Worm (Caenorhabditis elegans): ENCODE data around the gene K03B4.6.

The K03B4.6 gene

DNA sequence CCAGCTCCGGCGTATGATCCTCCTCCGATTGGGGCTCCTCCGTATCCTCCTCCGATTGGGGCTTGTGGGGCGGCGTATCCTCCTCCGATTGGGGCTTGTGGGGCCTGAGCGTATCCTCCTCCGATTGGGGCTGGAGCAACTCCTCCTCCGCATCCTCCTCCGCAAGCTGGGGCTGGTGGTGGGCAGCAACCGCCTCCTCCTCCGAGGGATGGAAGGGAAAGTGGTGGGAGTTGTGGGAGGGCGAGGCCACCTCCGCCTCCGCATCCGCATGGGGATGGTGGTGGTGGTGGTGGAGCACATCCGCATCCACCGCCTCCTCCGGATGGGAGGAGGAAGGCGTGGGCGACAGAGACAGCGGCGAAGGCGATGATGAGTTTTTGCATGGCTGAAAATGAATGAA, 28.1 kb downstream of the K03B4.6 start, which contains the start of gene F41F3.3:
Gene F41F3.3, minus strand, starts transcription at position 383 of the 400 bp plus-strand sequence.
- TF ChIP-seq unc-62 (GFP tag; optimal IDR thresholded peaks at IDR 0.05) = no peak

ce11 chrV:4647279-4647819, 28.6 kb downstream of the K03B4.6 start:
- TF ChIP-seq unc-62 (GFP tag; optimal IDR thresholded peaks at IDR 0.05) = no peak

ce11 chrV:4642691-4643090, 33.3 kb downstream of the K03B4.6 start, which contains the start of gene soc-1:
Gene soc-1 (plus strand): TSS chrV:4642952.
- TF ChIP-seq unc-62 (GFP tag; optimal IDR thresholded peaks at IDR 0.05) = no peak

DNA sequence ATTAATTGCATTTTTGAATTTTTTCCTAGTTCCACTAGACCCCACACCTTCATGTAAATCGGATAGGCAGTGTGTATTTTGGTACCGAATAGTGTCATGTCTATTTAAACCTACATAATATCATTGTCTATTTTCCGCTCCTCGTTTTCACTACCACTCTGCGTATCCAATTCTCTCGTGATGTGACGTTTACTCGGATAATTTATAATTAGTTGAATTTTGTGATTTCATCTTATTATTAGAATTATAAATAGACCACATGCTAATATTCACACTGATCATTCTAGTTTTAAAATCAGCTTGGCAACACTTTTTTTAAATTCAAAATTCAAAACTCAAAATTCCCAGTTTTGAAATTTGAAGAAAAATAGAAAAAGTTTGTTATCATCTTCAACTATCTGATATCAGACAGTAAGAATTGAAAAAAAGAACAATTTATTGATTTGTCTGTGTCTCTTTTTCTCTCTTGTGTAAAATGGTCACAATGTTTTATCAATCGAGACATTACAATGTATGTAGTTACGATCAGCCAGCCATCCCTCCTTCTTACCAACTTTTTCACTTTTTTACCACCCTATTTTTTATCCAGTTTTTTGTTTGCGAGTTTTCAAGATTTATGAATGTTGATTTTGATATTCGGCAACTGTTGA, 35.4 kb downstream of the K03B4.6 start:
- TF ChIP-seq unc-62 (GFP tag; optimal IDR thresholded peaks at IDR 0.05) = no peak

DNA sequence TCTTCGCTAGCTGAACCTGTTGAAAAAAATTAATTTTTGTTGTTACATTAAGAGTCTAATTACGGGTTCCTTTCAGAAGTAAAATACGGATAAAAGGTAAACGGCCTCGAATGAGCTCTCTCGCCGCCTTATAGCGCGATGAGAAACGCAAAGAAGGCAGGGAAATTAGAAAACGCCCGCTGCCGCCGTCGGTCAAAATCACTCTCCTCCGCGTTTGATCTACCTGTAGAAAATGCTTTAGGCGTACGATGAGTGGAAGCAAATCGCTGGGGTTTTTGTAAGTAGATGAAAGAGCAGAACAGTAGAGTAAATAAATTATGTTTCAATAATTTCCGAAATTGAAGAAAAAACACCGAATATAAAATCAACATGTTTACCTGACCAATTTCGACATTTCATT, 38.8 kb downstream of the K03B4.6 start:
- TF ChIP-seq unc-62 (GFP tag; optimal IDR thresholded peaks at IDR 0.05) = no peak

DNA sequence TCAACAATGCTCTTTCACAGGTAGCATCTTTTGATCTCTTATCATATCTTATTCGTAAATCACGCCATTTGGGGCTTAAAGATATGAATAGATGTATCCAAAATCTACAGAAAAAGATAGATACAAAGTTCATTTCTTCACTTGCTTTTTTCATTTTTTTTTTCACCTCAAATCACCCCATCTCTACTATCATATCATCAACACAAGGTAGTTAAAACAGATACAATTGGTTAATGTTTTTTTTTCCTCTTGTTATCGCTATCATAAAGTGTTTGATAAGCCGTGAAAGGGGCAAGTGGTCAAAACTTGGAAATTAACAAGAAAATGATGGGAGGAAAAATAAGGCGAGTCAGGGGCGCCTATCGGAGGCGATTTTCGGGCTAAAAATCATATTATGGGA, 45.7 kb downstream of the K03B4.6 start:
- no peak for TF ChIP-seq unc-62 (GFP tag; optimal IDR thresholded peaks at IDR 0.05)

ce11 chrV:4628517-4628930, 47.5 kb downstream of the K03B4.6 start, which contains the start of gene pmt-2:
Gene pmt-2 (plus strand): TSS chrV:4628580.
- TF ChIP-seq unc-62 (GFP tag; optimal IDR thresholded peaks at IDR 0.05) = no peak

- no peak for TF ChIP-seq unc-62 (GFP tag; optimal IDR thresholded peaks at IDR 0.05)
These were observed 49.6 kb downstream of the K03B4.6 start for ce11 chrV:4626344-4626743.
